Worm (Caenorhabditis elegans): ENCODE data around the gene srg-9.

The srg-9 gene

ce11 chrIII:6256675-6257074, at the start of gene srg-9:
Gene srg-9 (minus strand): TSS chrIII:6256775.
- no peak for TF ChIP-seq nhr-6 (tag; optimal IDR thresholded peaks at IDR 0.05)
- TF ChIP-seq lin-13 (GFP tag; optimal IDR thresholded peaks at IDR 0.05) = no peak
- no peak for TF ChIP-seq nhr-102 (tag; optimal IDR thresholded peaks at IDR 0.05)
- TF ChIP-seq Y105C5A.15 (GFP tag; IDR thresholded peaks at IDR 0.05) = no peak
- TF ChIP-seq mxl-3 (GFP tag; optimal IDR thresholded peaks at IDR 0.05) = no peak
- TF ChIP-seq zag-1 (tag; optimal IDR thresholded peaks at IDR 0.05) = no peak
- TF ChIP-seq nhr-237 (tag; optimal IDR thresholded peaks at IDR 0.05) = no peak

- no peak for TF ChIP-seq jun-1 (tag; optimal IDR thresholded peaks at IDR 0.05)
- TF ChIP-seq vab-7 (GFP tag; IDR thresholded peaks at IDR 0.05) = no peak
- TF ChIP-seq lin-1 (GFP tag; IDR thresholded peaks at IDR 0.05) = no peak
These were observed 47.2 kb upstream of the srg-9 start for ce11 chrIII:6303787-6304186.

- TF ChIP-seq zip-2 (tag; optimal IDR thresholded peaks at IDR 0.05) (peak; percentile 12), T26A8.4 (GFP tag; IDR thresholded peaks at IDR 0.05) (no peak), zfp-2 (tag; optimal IDR thresholded peaks at IDR 0.05) (no peak), lsy-2 (tag; optimal IDR thresholded peaks at IDR 0.05) (peak; percentile 59 to 84), lin-13 (GFP tag; optimal IDR thresholded peaks at IDR 0.05) (peak; percentile 71), ceh-82 (tag; optimal IDR thresholded peaks at IDR 0.05) (no peak), ctbp-1 (GFP tag; IDR thresholded peaks at IDR 0.05) (no peak), nhr-6 (tag; optimal IDR thresholded peaks at IDR 0.05) (peak; percentile 89), nhr-102 (tag; optimal IDR thresholded peaks at IDR 0.05) (peak; percentile 55), dmd-6 (GFP tag; IDR thresholded peaks at IDR 0.05) (peak; percentile 73; the same call in 1 of the 2 replicates), dmd-9 (GFP tag; IDR thresholded peaks at IDR 0.05) (0 out of 2 replicates have a peak, but pooled peaks have one; percentile 19), F44E2.7 (GFP tag; IDR thresholded peaks at IDR 0.05) (no peak), mes-2 (tag; optimal IDR thresholded peaks at IDR 0.05; ENCODE audit: poor library complexity, severe bottlenecking) (peak; percentile 71), T20F7.1 (GFP tag; optimal IDR thresholded peaks at IDR 0.05) (peak; percentile 33), ama-1 (optimal IDR thresholded peaks at IDR 0.05) (peak; percentile 51), saeg-2 (GFP tag; IDR thresholded peaks at IDR 0.05) (no peak), nhr-11 (tag; optimal IDR thresholded peaks at IDR 0.05) (peak; percentile 72), jun-1 (tag; optimal IDR thresholded peaks at IDR 0.05) (peak; percentile 12), egl-43 (GFP tag; IDR thresholded peaks at IDR 0.05) (peak; percentile 56; the same call in 1 of the 2 replicates), lin-1 (GFP tag; IDR thresholded peaks at IDR 0.05) (no peak), ceh-44 (GFP tag; IDR thresholded peaks at IDR 0.05) (no peak), pha-4 (GFP tag; IDR thresholded peaks at IDR 0.05) (no peak), pha-4 (tag; optimal IDR thresholded peaks at IDR 0.05) (peak; percentile 76), daf-16 (GFP tag; optimal IDR thresholded peaks at IDR 0.05) (peak; percentile 73 to 93), daf-16 (tag; optimal IDR thresholded peaks at IDR 0.05) (peak; percentile 92), spr-3 (GFP tag; optimal IDR thresholded peaks at IDR 0.05) (no peak), hmg-1.1 (GFP tag; IDR thresholded peaks at IDR 0.05) (peak; percentile 80), dpl-1 (GFP tag; optimal IDR thresholded peaks at IDR 0.05) (peak; percentile 51), lin-15B (tag; optimal IDR thresholded peaks at IDR 0.05) (no peak), lin-38 (GFP tag; IDR thresholded peaks at IDR 0.05) (no peak), gei-8 (GFP tag; optimal IDR thresholded peaks at IDR 0.05) (peak; percentile 32), ceh-62 (tag; optimal IDR thresholded peaks at IDR 0.05) (no peak), nhr-48 (tag; optimal IDR thresholded peaks at IDR 0.05) (peak; percentile 71), unc-62 (GFP tag; optimal IDR thresholded peaks at IDR 0.05 in 1 of 2) (peak in 1 of 2 experiments; percentile 80), unc-62 (tag; optimal IDR thresholded peaks at IDR 0.05) (no peak), hif-1 (tag; optimal IDR thresholded peaks at IDR 0.05) (peak in 1 of 2 experiments; percentile 74), ceh-28 (tag; optimal IDR thresholded peaks at IDR 0.05) (no peak), mxl-3 (GFP tag; optimal IDR thresholded peaks at IDR 0.05) (peak; percentile 88), vab-7 (GFP tag; IDR thresholded peaks at IDR 0.05) (no peak), unc-39 (tag; optimal IDR thresholded peaks at IDR 0.05) (no peak), hlh-11 (tag; optimal IDR thresholded peaks at IDR 0.05) (peak; percentile 90), lin-29 (GFP tag; IDR thresholded peaks at IDR 0.05) (no peak), mdl-1 (tag; optimal IDR thresholded peaks at IDR 0.05) (peak; percentile 26 to 85), nhr-42 (GFP tag; IDR thresholded peaks at IDR 0.05) (no peak)
These were observed 46.6 kb upstream of the srg-9 start, which contains the start of gene F47D12.9 for ce11 chrIII:6303114-6303647. Gene F47D12.9 (minus strand): TSS chrIII:6303380.

All from whole organism, L4 larva.